Worm (Caenorhabditis elegans) whole organism, young adult: Measurements from ENCODE around the gene srlf-2.

Source experiments
- B0035.1 ChIP-seq: sonication (generic microtip); optimal IDR thresholded peaks from 2 replicates; lab custom pipeline; 2016; ENCODE audit warnings: missing genetic modification characterization, mild to moderate bottlenecking, missing compliant biosample characterization, missing genotype, missing genetic modification reagents
- F10E7.11 ChIP-seq: sonication (generic microtip); optimal IDR thresholded peaks from 2 replicates; lab custom pipeline; 2017; ENCODE audit warnings: mild to moderate bottlenecking, missing genetic modification characterization, moderate library complexity, missing compliant biosample characterization
- F23B12.7 ChIP-seq: sonication (generic microtip); optimal IDR thresholded peaks from 2 replicates; lab custom pipeline; 2017; ENCODE audit warnings: missing genetic modification characterization, mild to moderate bottlenecking, missing compliant biosample characterization, antibody characterized with exemption, moderate library complexity; ENCODE audit not compliant: insufficient read depth
- F37B4.10 ChIP-seq: fragments of 200-800 bp; sonication (Bioruptor generic); IDR thresholded peaks from 2 replicates; pipeline ENCODE4 v1.3.6; 2022; ENCODE audit warnings: missing genetic modification characterization, missing compliant biosample characterization
- Y79H2A.3 ChIP-seq: fragments of 200-800 bp; sonication (Bioruptor generic); conservative IDR thresholded peaks from 2 replicates; pipeline ENCODE4 v1.3.6; 2022; ENCODE audit warnings: missing genetic modification reagents, missing genetic modification characterization, missing compliant biosample characterization
- Y95B8A.8 ChIP-seq: fragments of 200-800 bp; sonication (Bioruptor generic); IDR thresholded peaks from 2 replicates; pipeline ENCODE4 v1.3.6; 2022; ENCODE audit warnings: missing genetic modification reagents, missing genetic modification characterization, missing compliant biosample characterization
- ZK185.1 ChIP-seq: sonication (generic microtip); optimal IDR thresholded peaks from 2 replicates; lab custom pipeline; 2016; ENCODE audit warnings: mild to moderate bottlenecking, missing genetic modification characterization, missing compliant biosample characterization; ENCODE audit not compliant: poor library complexity, severe bottlenecking
- akir-1 ChIP-seq: fragments of 200-800 bp; sonication (Bioruptor generic); optimal IDR thresholded peaks from 2 replicates; lab custom pipeline; 2018; ENCODE audit warnings: mild to moderate bottlenecking, missing genetic modification characterization, moderate library complexity, missing compliant biosample characterization
- aptf-3 ChIP-seq: fragments of 200-800 bp; sonication (Bioruptor generic); IDR thresholded peaks from 2 replicates; pipeline ENCODE4 v1.3.6; 2022; ENCODE audit warnings: missing genetic modification characterization, missing compliant biosample characterization
- cebp-1 ChIP-seq, 2 experiments: fragments of 200-800 bp in 1 of 2; sonication (Bioruptor generic) in 1 of 2; sonication (generic microtip) in 1 of 2; IDR thresholded peaks in 1 of 2; optimal IDR thresholded peaks in 1 of 2; 2 replicates each; pipeline versions ENCODE4 v1.3.6 to Lab custom; 2017 to 2022; ENCODE audit warnings: missing compliant biosample characterization in 2 of 2, missing genetic modification characterization in 2 of 2, mild to moderate bottlenecking in 1 of 2, missing genetic modification reagents in 1 of 2, moderate library complexity in 1 of 2
- cebp-2 ChIP-seq: fragments of 200-800 bp; sonication (Bioruptor generic); IDR thresholded peaks from 2 replicates; pipeline ENCODE4 v1.3.6; 2022; ENCODE audit warnings: missing genetic modification characterization, missing compliant biosample characterization
- ceh-100 ChIP-seq: fragments of 200-800 bp; sonication (Bioruptor generic); IDR thresholded peaks from 2 replicates; pipeline ENCODE4 v1.3.6; 2022; ENCODE audit warnings: missing genetic modification reagents, missing genetic modification characterization, missing compliant biosample characterization
- ceh-40 ChIP-seq: fragments of 200-800 bp; sonication (Bioruptor generic); IDR thresholded peaks from 2 replicates; pipeline ENCODE4 v1.3.6; 2022; ENCODE audit warnings: missing genetic modification characterization, missing compliant biosample characterization
- chd-7 ChIP-seq: sonication (generic microtip); optimal IDR thresholded peaks from 2 replicates; lab custom pipeline; 2016; ENCODE audit warnings: mild to moderate bottlenecking, missing genetic modification characterization, moderate library complexity, missing compliant biosample characterization
- die-1 ChIP-seq: sonication (generic microtip); optimal IDR thresholded peaks from 2 replicates; lab custom pipeline; 2016; ENCODE audit warnings: missing genotype, mild to moderate bottlenecking, missing genetic modification characterization, missing compliant biosample characterization
- dox-1 ChIP-seq: fragments of 200-800 bp; sonication (Bioruptor generic); IDR thresholded peaks from 2 replicates; pipeline ENCODE4 v1.3.6; 2022; ENCODE audit warnings: missing genetic modification reagents, missing genetic modification characterization, missing compliant biosample characterization
- egl-44 ChIP-seq: fragments of 200-800 bp; sonication (Bioruptor generic); IDR thresholded peaks from 2 replicates; pipeline ENCODE4 v1.3.6; 2022; ENCODE audit warnings: missing genetic modification reagents, missing genetic modification characterization, missing compliant biosample characterization
- ekl-4 ChIP-seq: fragments of 200-800 bp; sonication (Bioruptor generic); IDR thresholded peaks from 2 replicates; pipeline ENCODE4 v1.3.6; 2022; ENCODE audit warnings: missing genetic modification reagents, missing genetic modification characterization, missing compliant biosample characterization
- ets-4 ChIP-seq: fragments of 200-800 bp; sonication (Bioruptor generic); optimal IDR thresholded peaks from 2 replicates; lab custom pipeline; 2018; ENCODE audit warnings: mild to moderate bottlenecking, missing genetic modification characterization, missing compliant biosample characterization
- him-1 ChIP-seq: sonication (generic microtip); optimal IDR thresholded peaks from 2 replicates; lab custom pipeline; 2016; ENCODE audit warnings: missing genotype, missing genetic modification reagents, missing genetic modification characterization, missing compliant biosample characterization
- hmg-1.2 ChIP-seq: fragments of 200-800 bp; sonication (Bioruptor generic); IDR thresholded peaks from 2 replicates; pipeline ENCODE4 v1.3.6; 2022; ENCODE audit warnings: missing genetic modification reagents, missing genetic modification characterization, missing compliant biosample characterization
- hsf-1 ChIP-seq: fragments of 200-800 bp; sonication (Bioruptor generic); IDR thresholded peaks from 2 replicates; pipeline ENCODE4 v1.3.6; 2022; ENCODE audit warnings: missing genetic modification reagents, missing genetic modification characterization, missing compliant biosample characterization
- let-526 ChIP-seq: fragments of 200-800 bp; sonication (Bioruptor generic); IDR thresholded peaks from 2 replicates; pipeline ENCODE4 v1.3.6; 2022; ENCODE audit warnings: missing genetic modification reagents, missing genetic modification characterization, missing compliant biosample characterization
- lin-26 ChIP-seq: fragments of 200-800 bp; sonication (Bioruptor generic); IDR thresholded peaks from 2 replicates; pipeline ENCODE4 v1.3.6; 2022; ENCODE audit warnings: missing genetic modification reagents, missing genetic modification characterization, missing compliant biosample characterization
- lin-35 ChIP-seq, 3 experiments: fragments of 150-350 bp in 2 of 3; sonication (generic microtip) in 1 of 3; optimal IDR thresholded peaks; 2 replicates each; lab custom pipeline; 2014 to 2018; ENCODE audit warnings: missing biosample characterization in 3 of 3, missing genetic modification characterization in 3 of 3, missing genetic modification reagents in 3 of 3
- lsy-27 ChIP-seq: sonication (generic microtip); optimal IDR thresholded peaks from 2 replicates; lab custom pipeline; 2017; ENCODE audit warnings: missing genetic modification characterization, mild to moderate bottlenecking, missing compliant biosample characterization, antibody characterized with exemption, missing genotype, borderline replicate concordance; ENCODE audit not compliant: insufficient read depth
- madf-10 ChIP-seq: sonication (generic microtip); optimal IDR thresholded peaks from 2 replicates; lab custom pipeline; 2016; ENCODE audit warnings: mild to moderate bottlenecking, missing genetic modification characterization, missing compliant biosample characterization
- mcd-1 ChIP-seq: fragments of 200-800 bp; sonication (Bioruptor generic); IDR thresholded peaks from 2 replicates; pipeline ENCODE4 v1.3.6; 2022; ENCODE audit warnings: missing genetic modification reagents, missing genetic modification characterization, missing compliant biosample characterization
- nhr-27 ChIP-seq: fragments of 200-800 bp; sonication (Bioruptor generic); optimal IDR thresholded peaks from 2 replicates; lab custom pipeline; 2018; ENCODE audit warnings: mild to moderate bottlenecking, missing genetic modification characterization, moderate library complexity, missing compliant biosample characterization
- nhr-80 ChIP-seq: sonication (generic microtip); optimal IDR thresholded peaks from 2 replicates; lab custom pipeline; 2016; ENCODE audit warnings: missing genetic modification characterization, missing compliant biosample characterization
- nhr-90 ChIP-seq: sonication (generic microtip); optimal IDR thresholded peaks from 2 replicates; lab custom pipeline; 2016; ENCODE audit warnings: missing genotype, mild to moderate bottlenecking, missing genetic modification characterization, missing compliant biosample characterization
- pbrm-1 ChIP-seq: fragments of 200-800 bp; sonication (Bioruptor generic); IDR thresholded peaks from 2 replicates; pipeline ENCODE4 v1.3.6; 2022; ENCODE audit warnings: missing genetic modification reagents, missing genetic modification characterization, missing compliant biosample characterization
- pha-4 ChIP-seq: fragments of 150-350 bp; sonication (generic microtip); optimal IDR thresholded peaks from 2 replicates; lab custom pipeline; 2014; ENCODE audit warnings: missing biosample characterization, missing genetic modification reagents, missing genetic modification characterization
- snpc-4 ChIP-seq, 5 experiments: fragments of 150-350 bp in 1 of 5; sonication (generic microtip) in 4 of 5; optimal IDR thresholded peaks; 2 replicates each; lab custom pipeline; 2014 to 2018; ENCODE audit warnings: missing genetic modification characterization in 5 of 5, missing biosample characterization in 3 of 5, antibody characterized with exemption in 2 of 5, mild to moderate bottlenecking in 2 of 5, missing compliant biosample characterization in 2 of 5, missing genotype in 2 of 5, moderate library complexity in 2 of 5, missing genetic modification reagents in 1 of 5
- sptf-2 ChIP-seq: fragments of 200-800 bp; sonication (Bioruptor generic); optimal IDR thresholded peaks from 2 replicates; lab custom pipeline; 2018; ENCODE audit warnings: mild to moderate bottlenecking, missing genetic modification characterization, missing compliant biosample characterization
- tbp1 ChIP-seq: fragments of 200-800 bp; sonication (Bioruptor generic); optimal IDR thresholded peaks from 2 replicates; lab custom pipeline; 2018; ENCODE audit warnings: mild to moderate bottlenecking, missing genetic modification characterization, missing compliant biosample characterization
- tlf-1 ChIP-seq: fragments of 200-800 bp; sonication (Bioruptor generic); optimal IDR thresholded peaks from 2 replicates; lab custom pipeline; 2018; ENCODE audit warnings: mild to moderate bottlenecking, missing genetic modification characterization, missing compliant biosample characterization
- unc-62 ChIP-seq: fragments of 150-350 bp; optimal IDR thresholded peaks from 2 replicates; lab custom pipeline; 2014; ENCODE audit warnings: missing biosample characterization, missing genetic modification reagents, missing genetic modification characterization
- zfh-2 ChIP-seq: fragments of 200-800 bp; sonication (Bioruptor generic); conservative IDR thresholded peaks from 2 replicates; pipeline ENCODE4 v1.3.6; 2022; ENCODE audit warnings: missing genetic modification reagents, missing genetic modification characterization, missing compliant biosample characterization
- zim-3 ChIP-seq: sonication (generic microtip); optimal IDR thresholded peaks from 2 replicates; lab custom pipeline; 2017; ENCODE audit warnings: mild to moderate bottlenecking, missing genetic modification characterization, moderate library complexity, missing compliant biosample characterization

The srlf-2 gene

DNA sequence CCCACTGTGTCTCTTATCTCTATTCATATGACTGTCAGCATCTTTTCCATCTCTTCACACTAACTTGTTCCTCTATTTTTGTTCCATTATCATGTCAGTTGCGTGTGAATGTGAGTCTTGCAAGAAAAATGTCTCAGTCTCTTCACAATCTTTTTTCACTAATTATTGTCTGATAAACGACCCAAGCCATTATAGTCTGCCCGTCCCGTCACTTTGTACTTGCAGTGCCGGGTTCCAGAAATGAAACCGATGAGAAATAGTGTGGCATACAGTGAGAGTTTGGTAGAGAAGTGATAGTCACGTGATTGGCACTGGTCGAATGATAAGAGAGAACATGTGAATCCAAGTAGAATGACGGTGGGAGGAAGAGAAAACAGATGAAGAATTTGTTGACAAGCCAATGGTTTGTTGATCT is 37.6 kb downstream of the srlf-2 start (continued):
- TF ChIP-seq cebp-2 (GFP tag; lab: Robert Waterston, UW) (no peak), nhr-80 (tag; lab: Kevin White, UChicago) (peak; percentile 99), cebp-1 (GFP tag; IDR thresholded peaks at IDR 0.05; lab: Robert Waterston, UW) (no peak), cebp-1 (tag; optimal IDR thresholded peaks at IDR 0.05; lab: Kevin White, UChicago) (peak; percentile 84), ceh-40 (GFP tag; lab: Robert Waterston, UW) (no peak), ekl-4 (GFP tag; lab: Robert Waterston, UW) (no peak), ceh-100 (GFP tag; lab: Robert Waterston, UW) (no peak), F37B4.10 (GFP tag; lab: Robert Waterston, UW) (0 out of 2 replicates have a peak, but pooled peaks have one; percentile 66), lsy-27 (tag; lab: Kevin White, UChicago) (no peak), tbp1 (GFP tag; lab: Kevin White, UChicago) (peak; percentile 68), hmg-1.2 (peak; percentile 75), aptf-3 (GFP tag; lab: Robert Waterston, UW) (no peak), unc-62 (GFP tag; lab: Kevin White, UChicago) (peak; percentile 57), lin-35 (GFP tag; optimal IDR thresholded peaks at IDR 0.05; lab: Kevin White, UChicago) (peak in 1 of 3 experiments; percentile 14), madf-10 (peak; percentile 86), egl-44 (GFP tag; lab: Robert Waterston, UW) (peak; percentile 85; the same call in 1 of the 2 replicates), zfh-2 (GFP tag; lab: Robert Waterston, UW) (no peak), F10E7.11 (tag; lab: Kevin White, UChicago) (no peak), Y79H2A.3 (0 out of 2 replicates have a peak, but pooled peaks have one; percentile 62), lin-26 (GFP tag; lab: Robert Waterston, UW) (0 out of 2 replicates have a peak, but pooled peaks have one; percentile 17), nhr-90 (tag; lab: Kevin White, UChicago) (peak; percentile 88), nhr-27 (tag; lab: Kevin White, UChicago) (no peak), ets-4 (GFP tag; lab: Kevin White, UChicago) (peak; percentile 97), pbrm-1 (GFP tag; lab: Robert Waterston, UW) (no peak; the same call in 1 of the 2 replicates), pha-4 (tag; lab: Kevin White, UChicago) (peak; percentile 78), tlf-1 (GFP tag; lab: Kevin White, UChicago) (peak; percentile 87), F23B12.7 (no peak), snpc-4 (GFP tag; optimal IDR thresholded peaks at IDR 0.05; lab: Kevin White, UChicago) (no peak), snpc-4 (tag; optimal IDR thresholded peaks at IDR 0.05; lab: Kevin White, UChicago) (peak in 3 of 4 experiments; percentile 13 to 68 (median 59)), zim-3 (tag; lab: Kevin White, UChicago) (no peak), mcd-1 (peak; percentile 36; the same call in 1 of the 2 replicates), B0035.1 (tag; lab: Kevin White, UChicago) (peak; percentile 68), dox-1 (no peak; the same call in 1 of the 2 replicates), chd-7 (tag; lab: Kevin White, UChicago) (peak; percentile 96), hsf-1 (GFP tag; lab: Robert Waterston, UW) (peak; percentile 70; the same call in 1 of the 2 replicates), die-1 (tag; lab: Kevin White, UChicago) (peak; percentile 55), ZK185.1 (tag; lab: Kevin White, UChicago) (peak; percentile 34), sptf-2 (GFP tag; lab: Kevin White, UChicago) (peak; percentile 22), him-1 (tag; lab: Kevin White, UChicago) (no peak), Y95B8A.8 (0 out of 2 replicates have a peak, but pooled peaks have one; percentile 16), let-526 (GFP tag; lab: Robert Waterston, UW) (0 out of 2 replicates have a peak, but pooled peaks have one; percentile 58), akir-1 (no peak)
